Worm (Caenorhabditis elegans) whole organism, young adult: Measurements from ENCODE around the gene B0457.2.

Source experiments
- B0336.3 ChIP-seq: fragments of 200-800 bp; sonication (Bioruptor generic); IDR thresholded peaks from 2 replicates; pipeline ENCODE4 v1.3.6; 2022; ENCODE audit warnings: missing genetic modification characterization, missing compliant biosample characterization
- C06A6.2 ChIP-seq: fragments of 200-800 bp; sonication (Bioruptor generic); conservative IDR thresholded peaks from 2 replicates; pipeline ENCODE4 v1.3.6; 2022; ENCODE audit warnings: missing genetic modification characterization, missing compliant biosample characterization
- F49E8.2 ChIP-seq: sonication (generic microtip); optimal IDR thresholded peaks from 3 replicates; lab custom pipeline; 2017; ENCODE audit warnings: missing genetic modification characterization, mild to moderate bottlenecking, missing compliant biosample characterization, antibody characterized with exemption, moderate library complexity; ENCODE audit not compliant: insufficient read depth
- F55B11.4 ChIP-seq: sonication (generic microtip); optimal IDR thresholded peaks from 2 replicates; lab custom pipeline; 2016; ENCODE audit warnings: missing compliant biosample characterization, missing genetic modification characterization, borderline replicate concordance; ENCODE audit not compliant: insufficient read depth
- Y53F4B.3 ChIP-seq: fragments of 200-800 bp; sonication (Bioruptor generic); IDR thresholded peaks from 2 replicates; pipeline ENCODE4 v1.3.6; 2022; ENCODE audit warnings: missing genetic modification reagents, missing genetic modification characterization, missing compliant biosample characterization
- Y56A3A.18 ChIP-seq: fragments of 200-800 bp; sonication (Bioruptor generic); IDR thresholded peaks from 2 replicates; pipeline ENCODE4 v1.3.6; 2022; ENCODE audit warnings: missing genetic modification reagents, missing genetic modification characterization, missing compliant biosample characterization
- ZK185.1 ChIP-seq: sonication (generic microtip); optimal IDR thresholded peaks from 2 replicates; lab custom pipeline; 2016; ENCODE audit warnings: mild to moderate bottlenecking, missing genetic modification characterization, missing compliant biosample characterization; ENCODE audit not compliant: poor library complexity, severe bottlenecking
- attf-3 ChIP-seq: fragments of 200-800 bp; sonication (Bioruptor generic); conservative IDR thresholded peaks from 2 replicates; pipeline ENCODE4 v1.3.6; 2022; ENCODE audit warnings: missing genetic modification reagents, missing genetic modification characterization, missing compliant biosample characterization
- ccch-3 ChIP-seq: fragments of 200-800 bp; sonication (Bioruptor generic); optimal IDR thresholded peaks from 2 replicates; lab custom pipeline; 2018; ENCODE audit warnings: mild to moderate bottlenecking, missing genetic modification characterization, missing compliant biosample characterization
- cebp-1 ChIP-seq, 2 experiments: fragments of 200-800 bp in 1 of 2; sonication (Bioruptor generic) in 1 of 2; sonication (generic microtip) in 1 of 2; IDR thresholded peaks in 1 of 2; optimal IDR thresholded peaks in 1 of 2; 2 replicates each; pipeline versions ENCODE4 v1.3.6 to Lab custom; 2017 to 2022; ENCODE audit warnings: missing compliant biosample characterization in 2 of 2, missing genetic modification characterization in 2 of 2, mild to moderate bottlenecking in 1 of 2, missing genetic modification reagents in 1 of 2, moderate library complexity in 1 of 2
- cebp-2 ChIP-seq: fragments of 200-800 bp; sonication (Bioruptor generic); IDR thresholded peaks from 2 replicates; pipeline ENCODE4 v1.3.6; 2022; ENCODE audit warnings: missing genetic modification characterization, missing compliant biosample characterization
- ceh-79 ChIP-seq: sonication (generic microtip); optimal IDR thresholded peaks from 2 replicates; lab custom pipeline; 2017; ENCODE audit warnings: mild to moderate bottlenecking, missing genetic modification characterization, missing compliant biosample characterization
- die-1 ChIP-seq: sonication (generic microtip); optimal IDR thresholded peaks from 2 replicates; lab custom pipeline; 2016; ENCODE audit warnings: missing genotype, mild to moderate bottlenecking, missing genetic modification characterization, missing compliant biosample characterization
- dox-1 ChIP-seq: fragments of 200-800 bp; sonication (Bioruptor generic); IDR thresholded peaks from 2 replicates; pipeline ENCODE4 v1.3.6; 2022; ENCODE audit warnings: missing genetic modification reagents, missing genetic modification characterization, missing compliant biosample characterization
- dpff-1 ChIP-seq: sonication (generic microtip); optimal IDR thresholded peaks from 2 replicates; lab custom pipeline; 2017; ENCODE audit warnings: mild to moderate bottlenecking, missing genetic modification characterization, missing compliant biosample characterization
- ekl-4 ChIP-seq: fragments of 200-800 bp; sonication (Bioruptor generic); IDR thresholded peaks from 2 replicates; pipeline ENCODE4 v1.3.6; 2022; ENCODE audit warnings: missing genetic modification reagents, missing genetic modification characterization, missing compliant biosample characterization
- ets-4 ChIP-seq: fragments of 200-800 bp; sonication (Bioruptor generic); optimal IDR thresholded peaks from 2 replicates; lab custom pipeline; 2018; ENCODE audit warnings: mild to moderate bottlenecking, missing genetic modification characterization, missing compliant biosample characterization
- hlh-12 ChIP-seq: sonication (generic microtip); optimal IDR thresholded peaks from 2 replicates; lab custom pipeline; 2016; ENCODE audit warnings: missing genetic modification characterization, missing compliant biosample characterization
- hmg-1.2 ChIP-seq: fragments of 200-800 bp; sonication (Bioruptor generic); IDR thresholded peaks from 2 replicates; pipeline ENCODE4 v1.3.6; 2022; ENCODE audit warnings: missing genetic modification reagents, missing genetic modification characterization, missing compliant biosample characterization
- hsf-1 ChIP-seq: fragments of 200-800 bp; sonication (Bioruptor generic); IDR thresholded peaks from 2 replicates; pipeline ENCODE4 v1.3.6; 2022; ENCODE audit warnings: missing genetic modification reagents, missing genetic modification characterization, missing compliant biosample characterization
- lag-1 ChIP-seq: fragments of 200-800 bp; sonication (Bioruptor generic); IDR thresholded peaks from 2 replicates; pipeline ENCODE4 v1.3.6; 2022; ENCODE audit warnings: missing genetic modification reagents, missing genetic modification characterization, missing compliant biosample characterization
- let-526 ChIP-seq: fragments of 200-800 bp; sonication (Bioruptor generic); IDR thresholded peaks from 2 replicates; pipeline ENCODE4 v1.3.6; 2022; ENCODE audit warnings: missing genetic modification reagents, missing genetic modification characterization, missing compliant biosample characterization
- let-607 ChIP-seq, 2 experiments: fragments of 200-800 bp in 1 of 2; sonication (Bioruptor generic) in 1 of 2; sonication (generic microtip) in 1 of 2; optimal IDR thresholded peaks; 2 replicates each; lab custom pipeline; 2016 to 2018; ENCODE audit warnings: mild to moderate bottlenecking in 2 of 2, missing compliant biosample characterization in 2 of 2, missing genetic modification characterization in 2 of 2, moderate library complexity in 2 of 2, missing genotype in 1 of 2
- lin-54 ChIP-seq: fragments of 200-800 bp; sonication (Bioruptor generic); optimal IDR thresholded peaks from 2 replicates; lab custom pipeline; 2018; ENCODE audit warnings: mild to moderate bottlenecking, missing genetic modification characterization, missing compliant biosample characterization
- lsl-1 ChIP-seq: fragments of 200-800 bp; sonication (Bioruptor generic); optimal IDR thresholded peaks from 2 replicates; lab custom pipeline; 2018; ENCODE audit warnings: mild to moderate bottlenecking, missing genetic modification characterization, moderate library complexity, missing compliant biosample characterization
- mxl-1 ChIP-seq: sonication (generic microtip); optimal IDR thresholded peaks from 2 replicates; lab custom pipeline; 2016; ENCODE audit warnings: missing genetic modification characterization, missing compliant biosample characterization
- nfya-1 ChIP-seq: sonication (generic microtip); optimal IDR thresholded peaks from 2 replicates; lab custom pipeline; 2017; ENCODE audit warnings: antibody characterized with exemption, missing compliant biosample characterization, missing genetic modification characterization, borderline replicate concordance; ENCODE audit not compliant: insufficient read depth
- nhr-80 ChIP-seq: sonication (generic microtip); optimal IDR thresholded peaks from 2 replicates; lab custom pipeline; 2016; ENCODE audit warnings: missing genetic modification characterization, missing compliant biosample characterization
- nhr-90 ChIP-seq: sonication (generic microtip); optimal IDR thresholded peaks from 2 replicates; lab custom pipeline; 2016; ENCODE audit warnings: missing genotype, mild to moderate bottlenecking, missing genetic modification characterization, missing compliant biosample characterization
- pbrm-1 ChIP-seq: fragments of 200-800 bp; sonication (Bioruptor generic); IDR thresholded peaks from 2 replicates; pipeline ENCODE4 v1.3.6; 2022; ENCODE audit warnings: missing genetic modification reagents, missing genetic modification characterization, missing compliant biosample characterization
- sdz-38 ChIP-seq: sonication (generic microtip); optimal IDR thresholded peaks from 2 replicates; lab custom pipeline; 2016; ENCODE audit warnings: missing genotype, missing genetic modification characterization, missing compliant biosample characterization
- sptf-2 ChIP-seq: fragments of 200-800 bp; sonication (Bioruptor generic); optimal IDR thresholded peaks from 2 replicates; lab custom pipeline; 2018; ENCODE audit warnings: mild to moderate bottlenecking, missing genetic modification characterization, missing compliant biosample characterization
- tbx-9 ChIP-seq: sonication (generic microtip); optimal IDR thresholded peaks from 2 replicates; lab custom pipeline; 2016; ENCODE audit warnings: borderline replicate concordance, missing genetic modification characterization, inconsistent platforms, missing compliant biosample characterization
- unc-130 ChIP-seq: sonication (generic microtip); optimal IDR thresholded peaks from 2 replicates; lab custom pipeline; 2016; ENCODE audit warnings: missing genetic modification reagents, missing genetic modification characterization, missing compliant biosample characterization
- unc-62 ChIP-seq: fragments of 150-350 bp; optimal IDR thresholded peaks from 2 replicates; lab custom pipeline; 2014; ENCODE audit warnings: missing biosample characterization, missing genetic modification reagents, missing genetic modification characterization
- ztf-22 ChIP-seq: fragments of 200-800 bp; sonication (Bioruptor generic); optimal IDR thresholded peaks from 2 replicates; lab custom pipeline; 2018; ENCODE audit warnings: mild to moderate bottlenecking, missing genetic modification characterization, moderate library complexity, missing compliant biosample characterization
- ztf-25 ChIP-seq: fragments of 200-800 bp; sonication (Bioruptor generic); IDR thresholded peaks from 2 replicates; pipeline ENCODE4 v1.3.6; 2022; ENCODE audit warnings: missing genetic modification reagents, missing genetic modification characterization, missing compliant biosample characterization

Gene B0457.2

DNA sequence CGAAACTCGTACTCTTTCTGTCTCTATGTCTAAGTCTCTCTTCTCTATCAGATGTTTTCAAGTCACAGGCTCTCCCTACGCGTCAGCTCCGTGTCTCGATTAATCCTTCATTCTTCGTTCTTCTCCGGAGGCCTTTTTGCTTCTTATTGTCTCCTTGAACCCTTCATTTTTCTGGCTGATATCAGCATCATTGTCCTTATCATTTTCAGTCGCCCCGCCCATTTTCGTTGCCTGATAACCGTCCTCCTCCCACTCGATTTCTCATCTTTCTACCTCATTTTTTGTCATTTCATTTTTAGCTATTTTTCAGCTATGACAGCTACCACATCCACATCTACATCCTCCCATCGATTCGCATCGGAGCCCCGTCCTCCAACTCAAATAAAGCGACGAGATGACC, 4.2 kb downstream of the B0457.2 start, which contains the start of gene B0457.6:
B0457.6 (plus strand) TSS at position 284 of the 400 bp plus-strand sequence.
- TF ChIP-seq nhr-80 (tag; lab: Kevin White, UChicago) (peak; percentile 67), die-1 (tag; lab: Kevin White, UChicago) (no peak), mxl-1 (no peak)
- TF ChIP-seq, all 124 proteins: peak for 1

- TF ChIP-seq cebp-2 (GFP tag; lab: Robert Waterston, UW) = no peak
- no peak for TF ChIP-seq cebp-1 (GFP tag; IDR thresholded peaks at IDR 0.05; lab: Robert Waterston, UW)
- TF ChIP-seq cebp-1 (tag; optimal IDR thresholded peaks at IDR 0.05; lab: Kevin White, UChicago) = peak; percentile 80
These were observed 4.9 kb downstream of the B0457.2 start for ce11 chrII:8921456-8921855.

DNA sequence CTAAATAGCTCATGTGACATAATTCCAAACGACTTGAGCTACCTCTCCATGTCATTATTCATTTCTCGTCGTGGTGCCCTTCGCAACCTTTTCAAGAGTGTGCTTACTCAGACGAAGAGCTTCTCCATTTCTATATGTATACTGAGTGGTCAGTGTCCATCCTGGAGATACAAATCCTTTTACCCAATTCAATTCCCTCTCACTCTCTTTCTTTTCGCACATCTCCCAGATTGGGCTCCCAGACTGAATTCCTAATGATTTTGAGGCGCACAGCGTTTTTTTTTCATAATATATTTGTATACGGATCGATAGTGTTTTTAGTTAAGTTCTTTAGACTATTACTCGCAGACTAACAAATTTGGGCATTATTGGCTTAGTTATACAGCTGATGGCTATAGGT, 5.4 kb downstream of the B0457.2 start:
- TF ChIP-seq lsl-1 (GFP tag; lab: Kevin White, UChicago) (no peak), die-1 (tag; lab: Kevin White, UChicago) (no peak), tbx-9 (no peak), ztf-22 (GFP tag; lab: Kevin White, UChicago) (no peak), dpff-1 (no peak), nhr-90 (no peak), unc-62 (GFP tag; lab: Kevin White, UChicago) (no peak), B0336.3 (GFP tag; lab: Robert Waterston, UW) (no peak), hlh-12 (no peak), ccch-3 (GFP tag; lab: Kevin White, UChicago) (no peak), let-526 (GFP tag; lab: Robert Waterston, UW) (no peak), F49E8.2 (tag; lab: Kevin White, UChicago) (no peak), lin-54 (GFP tag; lab: Kevin White, UChicago) (no peak), ekl-4 (GFP tag; lab: Robert Waterston, UW) (no peak), attf-3 (GFP tag; lab: Robert Waterston, UW) (no peak)

ce11 chrII:8920315-8920714, 6.0 kb downstream of the B0457.2 start:
- no peak for TF ChIP-seq cebp-1 (GFP tag; IDR thresholded peaks at IDR 0.05; lab: Robert Waterston, UW)
- peak; percentile 75 for TF ChIP-seq cebp-1 (tag; optimal IDR thresholded peaks at IDR 0.05; lab: Kevin White, UChicago)
- no peak for TF ChIP-seq ets-4 (GFP tag; lab: Kevin White, UChicago)

DNA sequence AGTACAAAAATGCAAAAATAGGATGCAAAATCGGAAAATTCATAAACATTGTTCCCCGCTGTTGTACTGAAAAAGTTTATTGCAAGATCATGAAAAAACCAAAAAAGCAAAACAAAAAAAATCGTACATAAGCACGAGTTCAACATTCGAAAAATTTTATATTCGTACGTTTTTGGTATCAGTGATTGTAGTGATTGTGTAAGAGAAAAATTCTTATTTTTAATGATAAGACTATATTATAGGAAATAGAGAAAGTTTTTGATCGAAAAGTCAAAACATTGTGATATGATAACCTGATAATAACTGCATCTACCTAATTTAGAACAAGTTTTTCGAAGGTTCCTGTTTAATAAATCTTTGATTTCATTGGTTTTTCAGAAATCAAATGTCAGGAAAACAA, 9.0 kb downstream of the B0457.2 start:
- TF ChIP-seq ZK185.1 (tag; lab: Kevin White, UChicago) (no peak), dox-1 (GFP tag; lab: Robert Waterston, UW) (no peak), nfya-1 (tag; lab: Kevin White, UChicago) (no peak), lag-1 (no peak), unc-130 (GFP tag; lab: Kevin White, UChicago) (no peak), let-607 (tag; optimal IDR thresholded peaks at IDR 0.05; lab: Kevin White, UChicago) (no peak), ztf-25 (GFP tag; lab: Robert Waterston, UW) (no peak), ceh-79 (no peak), F55B11.4 (tag; lab: Kevin White, UChicago) (no peak)

ce11 chrII:8916656-8917055, 9.7 kb downstream of the B0457.2 start:
- no peak for TF ChIP-seq dpff-1
- no peak for TF ChIP-seq hmg-1.2 (GFP tag; lab: Robert Waterston, UW)
- no peak for TF ChIP-seq sptf-2 (GFP tag; lab: Kevin White, UChicago)
- no peak for TF ChIP-seq hsf-1
- TF ChIP-seq Y53F4B.3 (GFP tag; lab: Robert Waterston, UW) = no peak
- no peak for TF ChIP-seq Y56A3A.18 (GFP tag; lab: Robert Waterston, UW)
- no peak for TF ChIP-seq C06A6.2 (GFP tag; lab: Robert Waterston, UW)
- no peak for TF ChIP-seq pbrm-1 (GFP tag; lab: Robert Waterston, UW)
- no peak for TF ChIP-seq ets-4 (GFP tag; lab: Kevin White, UChicago)
- TF ChIP-seq sdz-38 (tag; lab: Kevin White, UChicago) = no peak
